Worm (Caenorhabditis elegans) whole organism, L4/young adult: ENCODE data around the gene F49C5.3.

Experiments used
- dao-5 ChIP-seq: sonication (generic microtip); optimal IDR thresholded peaks from 2 replicates; lab custom pipeline; 2016; ENCODE audit warnings: missing genotype, missing genetic modification characterization, moderate library complexity, missing compliant biosample characterization
- him-1 ChIP-seq: sonication (generic microtip); optimal IDR thresholded peaks from 2 replicates; lab custom pipeline; 2016; ENCODE audit warnings: missing genotype, missing genetic modification reagents, missing genetic modification characterization, missing compliant biosample characterization

DNA sequence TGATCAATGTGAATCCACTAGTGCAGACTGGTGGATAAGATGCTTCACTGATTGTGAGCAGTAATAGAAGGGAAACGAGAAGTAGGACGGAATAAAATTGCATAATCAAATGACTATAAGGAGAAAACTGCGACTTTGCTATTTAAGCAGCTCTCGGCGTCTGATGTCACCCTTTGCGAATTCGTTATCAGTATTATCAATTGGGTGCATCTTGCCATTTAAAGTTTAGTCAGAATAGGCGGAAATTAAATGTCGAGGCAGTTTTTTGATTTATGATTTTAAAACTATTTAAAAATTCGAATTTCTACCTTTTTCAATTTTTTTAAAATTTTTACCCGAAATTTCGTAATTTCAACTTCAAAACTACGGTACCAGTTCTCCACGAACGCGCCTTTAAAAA lies 44.6 kb downstream of the F49C5.3 start, which contains the start of gene clec-4:
- TF ChIP-seq him-1 (no peak), dao-5 (tag; lab: Kevin White, UChicago) (no peak)
